Fruit fly (Drosophila melanogaster): ENCODE data around the gene elg1.

DNA sequence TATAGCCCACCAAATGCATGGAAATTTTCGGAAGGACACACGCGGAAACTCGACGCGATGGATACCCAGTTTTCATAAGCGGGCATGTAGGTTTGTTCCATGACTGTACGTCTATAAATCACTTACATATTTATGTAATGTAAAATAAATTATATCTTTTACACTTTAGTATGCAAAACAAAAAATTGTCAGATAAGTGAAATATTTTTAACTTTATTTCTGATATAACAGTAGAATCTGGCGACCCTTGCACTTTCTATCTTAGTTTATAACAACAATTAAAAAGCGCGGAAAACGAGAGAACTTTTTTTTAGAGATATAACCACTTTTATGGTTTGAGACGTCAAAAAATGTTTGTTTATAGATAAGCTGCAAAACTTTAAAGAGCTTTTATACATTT lies 45.9 kb downstream of the elg1 start:
- TF ChIP-seq tio (GFP tag; optimal IDR thresholded peaks at IDR 0.05): no peak
- TF ChIP-seq HLH54F (GFP tag; optimal IDR thresholded peaks at IDR 0.05): no peak
- TF ChIP-seq br (optimal IDR thresholded peaks at IDR 0.05): no peak
- no peak for TF ChIP-seq esg (GFP tag; conservative IDR thresholded peaks at IDR 0.05)
